Fruit fly (Drosophila melanogaster) whole organism, wandering third instar larva: Measurements from ENCODE around the gene CG14537.

Source experiments
- OdsH ChIP-seq: fragments of 200-800 bp; sonication (Bioruptor generic); optimal IDR thresholded peaks from 2 replicates; lab custom pipeline; 2016; ENCODE audit warnings: missing biosample characterization, mild to moderate bottlenecking, missing genetic modification characterization
- Sp1 ChIP-seq: fragments of 200-800 bp; sonication (Bioruptor generic); optimal IDR thresholded peaks from 3 replicates; lab custom pipeline; 2019; ENCODE audit warnings: missing biosample characterization, mild to moderate bottlenecking, missing genetic modification characterization, moderate library complexity
- h ChIP-seq: fragments of 200-800 bp; sonication (Bioruptor generic); optimal IDR thresholded peaks from 3 replicates; lab custom pipeline; 2016; ENCODE audit warnings: missing biosample characterization, mild to moderate bottlenecking, missing genetic modification characterization
- jim ChIP-seq: fragments of 175-275, 200-325 bp; sonication (Bioruptor generic); optimal IDR thresholded peaks from 2 replicates; lab custom pipeline; 2016; ENCODE audit warnings: missing biosample characterization, mild to moderate bottlenecking, missing genetic modification characterization
- psq ChIP-seq: fragments of 200-800 bp; sonication (Bioruptor generic); optimal IDR thresholded peaks from 3 replicates; lab custom pipeline; 2017; ENCODE audit warnings: missing biosample characterization, mild to moderate bottlenecking, missing genetic modification characterization, moderate library complexity

dm6 chr2L:7890654-7891114 is 50.4 kb downstream of the CG14537 start, which contains the start of gene Spn28Db:
- no peak for TF ChIP-seq psq (GFP tag; lab: Kevin White, UChicago)
- no peak for TF ChIP-seq Sp1 (GFP tag; lab: Kevin White, UChicago)
- TF ChIP-seq OdsH (GFP tag; lab: Kevin White, UChicago) = no peak
- no peak for TF ChIP-seq jim (GFP tag; lab: Kevin White, UChicago)
- no peak for TF ChIP-seq h
